Fruit fly (Drosophila melanogaster): Measurements from ENCODE around the gene rost.

DNA sequence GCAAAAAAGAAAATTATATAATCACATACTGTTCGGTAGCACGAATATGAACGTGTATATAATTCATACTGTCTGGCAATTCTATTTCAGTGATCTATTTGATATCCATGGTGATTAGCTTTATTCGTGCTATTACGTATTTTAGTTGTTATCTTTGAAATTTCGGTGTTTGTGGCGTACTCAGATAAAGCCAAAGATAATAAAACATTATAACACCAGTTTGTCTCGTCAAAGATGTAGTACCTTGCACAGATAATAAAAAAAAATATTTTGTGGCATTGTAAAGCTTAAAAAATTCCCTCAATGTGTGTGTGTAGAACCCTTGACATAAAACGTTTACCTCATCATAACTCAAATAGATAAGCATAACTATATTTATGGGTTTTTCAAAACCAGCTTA is 41.4 kb downstream of the rost start:
- TF ChIP-seq CG8478 (optimal IDR thresholded peaks at IDR 0.05) (no peak), CTCF (optimal IDR thresholded peaks at IDR 0.05) (no peak)
